Fruit fly (Drosophila melanogaster): ENCODE measurements around the gene Tet.

Gene Tet

dm6 chr3L:2855427-2856005 is 23.4 kb downstream of the Tet start:
- TF ChIP-seq kay (GFP tag; ENCODE audit: borderline replicate concordance) (no peak), CG7045 (GFP tag; optimal IDR thresholded peaks at IDR 0.05) (no peak), cnc (optimal IDR thresholded peaks at IDR 0.05) (no peak), toe (GFP tag; optimal IDR thresholded peaks at IDR 0.05) (no peak), tj (GFP tag; optimal IDR thresholded peaks at IDR 0.05) (no peak), Mnt (GFP tag; optimal IDR thresholded peaks at IDR 0.05) (no peak), Crg-1 (GFP tag; optimal IDR thresholded peaks at IDR 0.05) (no peak), cic (GFP tag; optimal IDR thresholded peaks at IDR 0.05) (no peak), CG14711 (tag; optimal IDR thresholded peaks at IDR 0.05) (no peak), Clk (GFP tag; optimal IDR thresholded peaks at IDR 0.05) (no peak), CG7101 (tag; optimal IDR thresholded peaks at IDR 0.05) (no peak), ovo (GFP tag; optimal IDR thresholded peaks at IDR 0.05) (no peak), CG12768 (GFP tag; optimal IDR thresholded peaks at IDR 0.05) (no peak), Hr96 (GFP tag; optimal IDR thresholded peaks at IDR 0.05) (no peak), pad (GFP tag; optimal IDR thresholded peaks at IDR 0.05) (no peak), CG5204 (GFP tag; optimal IDR thresholded peaks at IDR 0.05) (no peak), CG33017 (tag; optimal IDR thresholded peaks at IDR 0.05) (no peak), CG11617 (GFP tag; optimal IDR thresholded peaks at IDR 0.05) (no peak), bab1 (GFP tag; optimal IDR thresholded peaks at IDR 0.05) (no peak), CG1620 (GFP tag; optimal IDR thresholded peaks at IDR 0.05) (no peak)

dm6 chr3L:2854620-2855019 is 24.3 kb downstream of the Tet start:
- TF ChIP-seq CG5204 (GFP tag; optimal IDR thresholded peaks at IDR 0.05) (no peak), CG7101 (tag; optimal IDR thresholded peaks at IDR 0.05) (no peak), pad (GFP tag; optimal IDR thresholded peaks at IDR 0.05) (no peak), ovo (GFP tag; optimal IDR thresholded peaks at IDR 0.05) (no peak), Mnt (GFP tag; optimal IDR thresholded peaks at IDR 0.05) (no peak), Hr96 (GFP tag; optimal IDR thresholded peaks at IDR 0.05) (no peak), CG7045 (GFP tag; optimal IDR thresholded peaks at IDR 0.05) (no peak), CG11617 (GFP tag; optimal IDR thresholded peaks at IDR 0.05) (no peak), CG12768 (GFP tag; optimal IDR thresholded peaks at IDR 0.05) (no peak), bab1 (GFP tag; optimal IDR thresholded peaks at IDR 0.05) (no peak)

dm6 chr3L:2852763-2853334 is 26.1 kb downstream of the Tet start:
- no peak for TF ChIP-seq cnc (optimal IDR thresholded peaks at IDR 0.05)

- TF ChIP-seq CG7101 (tag; optimal IDR thresholded peaks at IDR 0.05) (peak; percentile 26), toe (GFP tag; optimal IDR thresholded peaks at IDR 0.05) (peak; percentile 58), CG1620 (GFP tag; optimal IDR thresholded peaks at IDR 0.05) (peak; percentile 68), pad (GFP tag; optimal IDR thresholded peaks at IDR 0.05) (peak; percentile 26), ovo (GFP tag; optimal IDR thresholded peaks at IDR 0.05) (no peak), CG12768 (GFP tag; optimal IDR thresholded peaks at IDR 0.05) (no peak), CG11617 (GFP tag; optimal IDR thresholded peaks at IDR 0.05) (no peak), bab1 (GFP tag; optimal IDR thresholded peaks at IDR 0.05) (peak; percentile 76), CG33017 (tag; optimal IDR thresholded peaks at IDR 0.05) (no peak), tj (GFP tag; optimal IDR thresholded peaks at IDR 0.05) (no peak), CG7045 (GFP tag; optimal IDR thresholded peaks at IDR 0.05) (no peak), cic (GFP tag; optimal IDR thresholded peaks at IDR 0.05) (no peak), Mnt (GFP tag; optimal IDR thresholded peaks at IDR 0.05) (peak; percentile 7), Hr96 (GFP tag; optimal IDR thresholded peaks at IDR 0.05) (peak; percentile 64), CG5204 (GFP tag; optimal IDR thresholded peaks at IDR 0.05) (peak; percentile 46), Crg-1 (GFP tag; optimal IDR thresholded peaks at IDR 0.05) (no peak), kay (GFP tag; ENCODE audit: borderline replicate concordance) (no peak), cnc (optimal IDR thresholded peaks at IDR 0.05) (no peak), CG14711 (tag; optimal IDR thresholded peaks at IDR 0.05) (no peak)
Measured at dm6 chr3L:2851771-2852170, 27.2 kb downstream of the Tet start.

dm6 chr3L:2850966-2851365 is 28.0 kb downstream of the Tet start:
- no peak for TF ChIP-seq CG1620 (GFP tag; optimal IDR thresholded peaks at IDR 0.05)
- TF ChIP-seq pad (GFP tag; optimal IDR thresholded peaks at IDR 0.05) = no peak
- no peak for TF ChIP-seq CG7101 (tag; optimal IDR thresholded peaks at IDR 0.05)
- no peak for TF ChIP-seq Mnt (GFP tag; optimal IDR thresholded peaks at IDR 0.05)
- no peak for TF ChIP-seq CG12768 (GFP tag; optimal IDR thresholded peaks at IDR 0.05)
- TF ChIP-seq CG33017 (tag; optimal IDR thresholded peaks at IDR 0.05) = no peak
- TF ChIP-seq tj (GFP tag; optimal IDR thresholded peaks at IDR 0.05) = no peak
- no peak for TF ChIP-seq CG14711 (tag; optimal IDR thresholded peaks at IDR 0.05)

dm6 chr3L:2848940-2849339 is 30.0 kb downstream of the Tet start:
- TF ChIP-seq CG7045 (GFP tag; optimal IDR thresholded peaks at IDR 0.05) (no peak), Clk (GFP tag; optimal IDR thresholded peaks at IDR 0.05) (no peak), CG33017 (tag; optimal IDR thresholded peaks at IDR 0.05) (no peak), ovo (GFP tag; optimal IDR thresholded peaks at IDR 0.05) (no peak), tj (GFP tag; optimal IDR thresholded peaks at IDR 0.05) (no peak), CG12768 (GFP tag; optimal IDR thresholded peaks at IDR 0.05) (no peak), CG14711 (tag; optimal IDR thresholded peaks at IDR 0.05) (no peak), Mnt (GFP tag; optimal IDR thresholded peaks at IDR 0.05) (no peak), pad (GFP tag; optimal IDR thresholded peaks at IDR 0.05) (no peak), bab1 (GFP tag; optimal IDR thresholded peaks at IDR 0.05) (no peak), CG7101 (tag; optimal IDR thresholded peaks at IDR 0.05) (no peak)

Measured in whole organism, adult.